ENCODE assay signal across 5 worm cellular contexts in genomic region chrX:6739034-6740008, ce11.
TF ChIP-seq lines count a peak whose summit lies in the region.

No protein-coding gene starts in this region.

TF ChIP-seq in whole organism, L1 larva, 84 proteins besides CTCF, POLR2A, EP300 and RAD21 (continued from another document and continues in another):
- TF ChIP-seq nhr-85 (tag; lab: Kevin White, UChicago) (peak; percentile 95), ceh-8 (GFP tag; optimal IDR thresholded peaks at IDR 0.05; lab: Kevin White, UChicago) (no peak), mab-9 (GFP tag; IDR thresholded peaks at IDR 0.05; lab: Robert Waterston, UW) (no peak), skn-1 (tag; optimal IDR thresholded peaks at IDR 0.05; lab: Kevin White, UChicago) (peak; percentile 4), lin-15B (tag; optimal IDR thresholded peaks at IDR 0.05; lab: Kevin White, UChicago) (no peak), lin-39 (tag; optimal IDR thresholded peaks at IDR 0.05; lab: Kevin White, UChicago) (no peak), nhr-84 (tag; optimal IDR thresholded peaks at IDR 0.05; lab: Kevin White, UChicago) (no peak), egl-27 (tag; optimal IDR thresholded peaks at IDR 0.05; lab: Kevin White, UChicago) (no peak), hlh-17 (GFP tag; optimal IDR thresholded peaks at IDR 0.05; lab: Kevin White, UChicago; ENCODE audit: borderline replicate concordance) (no peak), unc-86 (tag; optimal IDR thresholded peaks at IDR 0.05; lab: Kevin White, UChicago) (no peak), aly-2 (tag; optimal IDR thresholded peaks at IDR 0.05; lab: Kevin White, UChicago) (no peak), fkh-8 (tag; optimal IDR thresholded peaks at IDR 0.05; lab: Kevin White, UChicago) (peak; percentile 28), C16A3.4 (tag; optimal IDR thresholded peaks at IDR 0.05; lab: Kevin White, UChicago) (peak; percentile 40), snu-23 (GFP tag; optimal IDR thresholded peaks at IDR 0.05; lab: Kevin White, UChicago) (peak; percentile 75), dpl-1 (GFP tag; optimal IDR thresholded peaks at IDR 0.05; lab: Kevin White, UChicago) (peak in 1 of 3 experiments; percentile 9), ceh-63 (GFP tag; optimal IDR thresholded peaks at IDR 0.05; lab: Kevin White, UChicago) (no peak), ztf-4 (tag; optimal IDR thresholded peaks at IDR 0.05; lab: Kevin White, UChicago) (no peak), nhr-77 (tag; optimal IDR thresholded peaks at IDR 0.05; lab: Kevin White, UChicago) (no peak), efl-3 (GFP tag; optimal IDR thresholded peaks at IDR 0.05; lab: Kevin White, UChicago) (no peak), rnt-1 (tag; optimal IDR thresholded peaks at IDR 0.05; lab: Kevin White, UChicago) (no peak), snpc-4 (tag; optimal IDR thresholded peaks at IDR 0.05; lab: Kevin White, UChicago) (no peak), nhr-19 (GFP tag; conservative IDR thresholded peaks at IDR 0.05; lab: Robert Waterston, UW) (peak; percentile 63), ets-5 (GFP tag; IDR thresholded peaks at IDR 0.05; lab: Robert Waterston, UW) (no peak), sox-4 (tag; optimal IDR thresholded peaks at IDR 0.05; lab: Kevin White, UChicago) (peak; percentile 3), xbp-1 (tag; optimal IDR thresholded peaks at IDR 0.05; lab: Kevin White, UChicago) (peak; percentile 40), swsn-7 (tag; optimal IDR thresholded peaks at IDR 0.05; lab: Kevin White, UChicago) (peak; percentile 38), vab-15 (tag; optimal IDR thresholded peaks at IDR 0.05; lab: Kevin White, UChicago) (peak; percentile 78)

TF ChIP-seq in whole organism, L2 larva, 48 proteins besides CTCF, POLR2A, EP300 and RAD21 (continued from another document and continues in another):
- TF ChIP-seq nhr-23 (tag; optimal IDR thresholded peaks at IDR 0.05; lab: Kevin White, UChicago) (no peak), gmeb-1 (tag; optimal IDR thresholded peaks at IDR 0.05; lab: Kevin White, UChicago) (peak; percentile 28), elt-3 (tag; optimal IDR thresholded peaks at IDR 0.05; lab: Kevin White, UChicago) (no peak), peb-1 (tag; optimal IDR thresholded peaks at IDR 0.05; lab: Kevin White, UChicago) (no peak), nhr-11 (tag; optimal IDR thresholded peaks at IDR 0.05; lab: Kevin White, UChicago) (no peak), nhr-129 (tag; optimal IDR thresholded peaks at IDR 0.05; lab: Kevin White, UChicago) (peak; percentile 65), lin-13 (GFP tag; optimal IDR thresholded peaks at IDR 0.05; lab: Kevin White, UChicago) (no peak), lsy-2 (tag; optimal IDR thresholded peaks at IDR 0.05; lab: Kevin White, UChicago) (peak in 1 of 2 experiments; percentile 30), snpc-4 (tag; optimal IDR thresholded peaks at IDR 0.05; lab: Kevin White, UChicago) (no peak), crh-2 (tag; optimal IDR thresholded peaks at IDR 0.05; lab: Kevin White, UChicago) (peak; percentile 51), egl-27 (tag; optimal IDR thresholded peaks at IDR 0.05; lab: Kevin White, UChicago) (no peak), R02D3.7 (tag; optimal IDR thresholded peaks at IDR 0.05; lab: Kevin White, UChicago) (no peak), unc-55 (GFP tag; optimal IDR thresholded peaks at IDR 0.05; lab: Kevin White, UChicago) (no peak), blmp-1 (tag; optimal IDR thresholded peaks at IDR 0.05; lab: Kevin White, UChicago; ENCODE audit: insufficient read depth) (peak; percentile 39), ztf-11 (tag; optimal IDR thresholded peaks at IDR 0.05; lab: Kevin White, UChicago) (no peak), lin-11 (tag; optimal IDR thresholded peaks at IDR 0.05; lab: Kevin White, UChicago) (no peak), Y55F3AM.14 (GFP tag; optimal IDR thresholded peaks at IDR 0.05; lab: Kevin White, UChicago) (no peak), ceh-82 (tag; optimal IDR thresholded peaks at IDR 0.05; lab: Kevin White, UChicago) (no peak), ztf-4 (tag; optimal IDR thresholded peaks at IDR 0.05; lab: Kevin White, UChicago) (peak; percentile 43), F13H6.1 (tag; optimal IDR thresholded peaks at IDR 0.05; lab: Kevin White, UChicago) (peak; percentile 7), ceh-16 (tag; optimal IDR thresholded peaks at IDR 0.05; lab: Kevin White, UChicago) (no peak), nhr-6 (tag; optimal IDR thresholded peaks at IDR 0.05; lab: Kevin White, UChicago) (no peak), alr-1 (tag; optimal IDR thresholded peaks at IDR 0.05; lab: Kevin White, UChicago) (no peak), unc-62 (GFP tag; optimal IDR thresholded peaks at IDR 0.05; lab: Kevin White, UChicago) (no peak), sma-3 (GFP tag; optimal IDR thresholded peaks at IDR 0.05; lab: Kevin White, UChicago) (peak; percentile 74), C34F6.9 (tag; optimal IDR thresholded peaks at IDR 0.05; lab: Kevin White, UChicago) (peak; percentile 37), sma-9 (GFP tag; optimal IDR thresholded peaks at IDR 0.05; lab: Kevin White, UChicago) (peak; percentile 83), sma-9 (tag; optimal IDR thresholded peaks at IDR 0.05; lab: Kevin White, UChicago) (no peak)

TF ChIP-seq in whole organism, L3 larva, 47 proteins besides CTCF, POLR2A, EP300 and RAD21 (continued from another document):
- TF ChIP-seq eor-1 (tag; optimal IDR thresholded peaks at IDR 0.05; lab: Kevin White, UChicago) (no peak), ceh-9 (tag; optimal IDR thresholded peaks at IDR 0.05; lab: Kevin White, UChicago) (no peak), fkh-2 (tag; optimal IDR thresholded peaks at IDR 0.05; lab: Kevin White, UChicago) (no peak), nhr-77 (tag; optimal IDR thresholded peaks at IDR 0.05; lab: Kevin White, UChicago) (no peak), nhr-23 (tag; optimal IDR thresholded peaks at IDR 0.05; lab: Kevin White, UChicago) (peak; percentile 64), hmg-11 (tag; optimal IDR thresholded peaks at IDR 0.05; lab: Kevin White, UChicago) (no peak), mdl-1 (tag; optimal IDR thresholded peaks at IDR 0.05; lab: Kevin White, UChicago) (peak; percentile 88), nhr-67 (tag; optimal IDR thresholded peaks at IDR 0.05; lab: Kevin White, UChicago) (no peak), nfya-1 (tag; optimal IDR thresholded peaks at IDR 0.05; lab: Kevin White, UChicago; ENCODE audit: insufficient read depth) (peak; percentile 65), unc-39 (tag; optimal IDR thresholded peaks at IDR 0.05; lab: Kevin White, UChicago) (no peak), mml-1 (tag; optimal IDR thresholded peaks at IDR 0.05; lab: Kevin White, UChicago) (no peak), jun-1 (tag; optimal IDR thresholded peaks at IDR 0.05; lab: Kevin White, UChicago) (peak; percentile 35), ama-1 (optimal IDR thresholded peaks at IDR 0.05; lab: Kevin White, UChicago) (no peak), ztf-11 (tag; optimal IDR thresholded peaks at IDR 0.05; lab: Kevin White, UChicago) (no peak), pqm-1 (tag; optimal IDR thresholded peaks at IDR 0.05; lab: Kevin White, UChicago) (peak; percentile 41), nhr-43 (tag; optimal IDR thresholded peaks at IDR 0.05; lab: Kevin White, UChicago; ENCODE audit: poor library complexity, severe bottlenecking) (peak; percentile 79), ceh-82 (tag; optimal IDR thresholded peaks at IDR 0.05; lab: Kevin White, UChicago) (no peak)

TF ChIP-seq in whole organism, L4 larva, 104 proteins besides CTCF, POLR2A, EP300 and RAD21 (continued from another document):
- TF ChIP-seq egl-27 (tag; optimal IDR thresholded peaks at IDR 0.05; lab: Kevin White, UChicago), result no peak
- TF ChIP-seq nhr-48 (tag; optimal IDR thresholded peaks at IDR 0.05; lab: Kevin White, UChicago), result peak; percentile 83
- TF ChIP-seq hlh-30 (tag; optimal IDR thresholded peaks at IDR 0.05; lab: Kevin White, UChicago; ENCODE audit: insufficient read depth), result peak; percentile 92
- TF ChIP-seq hlh-11 (tag; optimal IDR thresholded peaks at IDR 0.05; lab: Kevin White, UChicago), result peak; percentile 71
- TF ChIP-seq sdz-12 (GFP tag; optimal IDR thresholded peaks at IDR 0.05; lab: Kevin White, UChicago), result no peak
- 0 out of 2 replicates have a peak, but pooled peaks have one; percentile 4 for TF ChIP-seq tra-1 (GFP tag; IDR thresholded peaks at IDR 0.05; lab: Robert Waterston, UW)
- no peak for TF ChIP-seq nhr-10 (tag; optimal IDR thresholded peaks at IDR 0.05; lab: Kevin White, UChicago)
- TF ChIP-seq T20F7.1 (GFP tag; optimal IDR thresholded peaks at IDR 0.05; lab: Kevin White, UChicago), result peak; percentile 30
- no peak for TF ChIP-seq lin-13 (GFP tag; optimal IDR thresholded peaks at IDR 0.05; lab: Kevin White, UChicago)
- TF ChIP-seq daf-16 (GFP tag; optimal IDR thresholded peaks at IDR 0.05; lab: Kevin White, UChicago), result no peak
- peak; percentile 56 for TF ChIP-seq daf-16 (tag; optimal IDR thresholded peaks at IDR 0.05; lab: Kevin White, UChicago)
- TF ChIP-seq hif-1 (tag; optimal IDR thresholded peaks at IDR 0.05; lab: Kevin White, UChicago), result peak in 1 of 2 experiments; percentile 71
- TF ChIP-seq dmd-6 (GFP tag; IDR thresholded peaks at IDR 0.05; lab: Robert Waterston, UW), result peak; percentile 63
- peak; percentile 7 for TF ChIP-seq nhr-102 (tag; optimal IDR thresholded peaks at IDR 0.05; lab: Kevin White, UChicago)
- no peak for TF ChIP-seq rbr-2 (tag; optimal IDR thresholded peaks at IDR 0.05; lab: Kevin White, UChicago)
- TF ChIP-seq mdl-1 (tag; optimal IDR thresholded peaks at IDR 0.05; lab: Kevin White, UChicago), result peak; percentile 96 to 97
- 0 out of 2 replicates have a peak, but pooled peaks have one; percentile 17 for TF ChIP-seq mxl-2 (GFP tag; conservative IDR thresholded peaks at IDR 0.05; lab: Robert Waterston, UW)
- TF ChIP-seq dmd-9 (GFP tag; IDR thresholded peaks at IDR 0.05; lab: Robert Waterston, UW), result no peak
- TF ChIP-seq nhr-41 (GFP tag; IDR thresholded peaks at IDR 0.05; lab: Robert Waterston, UW), result no peak
- no peak for TF ChIP-seq ceh-62 (tag; optimal IDR thresholded peaks at IDR 0.05; lab: Kevin White, UChicago)
- peak in 1 of 2 experiments; percentile 94 for TF ChIP-seq unc-62 (GFP tag; optimal IDR thresholded peaks at IDR 0.05 in 1 of 2; lab: Kevin White, UChicago)
- no peak for TF ChIP-seq unc-62 (tag; optimal IDR thresholded peaks at IDR 0.05; lab: Kevin White, UChicago)

TF ChIP-seq in whole organism, young adult, 124 proteins besides CTCF, POLR2A, EP300 and RAD21 (continued from another document):
- TF ChIP-seq nhr-80 (tag; optimal IDR thresholded peaks at IDR 0.05; lab: Kevin White, UChicago) (peak; percentile 34), lsy-27 (tag; optimal IDR thresholded peaks at IDR 0.05; lab: Kevin White, UChicago; ENCODE audit: borderline replicate concordance, insufficient read depth) (no peak), ztf-3 (GFP tag; optimal IDR thresholded peaks at IDR 0.05; lab: Kevin White, UChicago) (no peak), ztf-25 (GFP tag; IDR thresholded peaks at IDR 0.05; lab: Robert Waterston, UW) (no peak), ztf-6 (GFP tag; IDR thresholded peaks at IDR 0.05; lab: Robert Waterston, UW) (no peak), repo-1 (tag; optimal IDR thresholded peaks at IDR 0.05; lab: Kevin White, UChicago) (peak; percentile 5), madf-8 (GFP tag; conservative IDR thresholded peaks at IDR 0.05; lab: Robert Waterston, UW) (no peak), lin-40 (tag; optimal IDR thresholded peaks at IDR 0.05; lab: Kevin White, UChicago) (peak; percentile 22), chd-7 (tag; optimal IDR thresholded peaks at IDR 0.05; lab: Kevin White, UChicago) (no peak), F57C9.4 (tag; optimal IDR thresholded peaks at IDR 0.05; lab: Kevin White, UChicago) (no peak)
